Fruit fly (Drosophila melanogaster): ENCODE data around the gene CG10565.

DNA sequence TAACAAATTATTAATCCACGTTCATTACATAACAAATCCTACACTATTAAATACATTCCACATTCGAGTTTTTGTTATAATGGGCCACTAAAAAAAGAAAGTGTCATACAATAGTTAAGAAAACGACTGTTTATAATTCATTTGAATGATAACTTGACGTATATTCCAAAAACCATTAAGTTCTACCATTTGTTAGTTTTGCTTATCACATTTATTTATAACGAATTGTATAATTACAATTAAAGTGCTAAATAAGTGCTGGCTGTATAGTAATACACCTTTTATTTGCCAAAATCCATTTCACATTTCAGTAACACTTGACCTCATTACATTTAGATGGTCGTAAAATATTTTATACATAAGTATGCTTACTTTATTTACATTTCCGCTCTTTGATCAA lies at the start of gene CG10565:
- TF ChIP-seq h (optimal IDR thresholded peaks at IDR 0.05) = no peak
- TF ChIP-seq psq (optimal IDR thresholded peaks at IDR 0.05) = no peak
- no peak for TF ChIP-seq Myc (optimal IDR thresholded peaks at IDR 0.05)
- no peak for TF ChIP-seq insv (optimal IDR thresholded peaks at IDR 0.05)
- TF ChIP-seq ttk (optimal IDR thresholded peaks at IDR 0.05) = no peak
- TF ChIP-seq Sin3A (optimal IDR thresholded peaks at IDR 0.05) = no peak
